Worm (Caenorhabditis elegans): ENCODE measurements around the gene rmd-2.

Gene rmd-2

DNA sequence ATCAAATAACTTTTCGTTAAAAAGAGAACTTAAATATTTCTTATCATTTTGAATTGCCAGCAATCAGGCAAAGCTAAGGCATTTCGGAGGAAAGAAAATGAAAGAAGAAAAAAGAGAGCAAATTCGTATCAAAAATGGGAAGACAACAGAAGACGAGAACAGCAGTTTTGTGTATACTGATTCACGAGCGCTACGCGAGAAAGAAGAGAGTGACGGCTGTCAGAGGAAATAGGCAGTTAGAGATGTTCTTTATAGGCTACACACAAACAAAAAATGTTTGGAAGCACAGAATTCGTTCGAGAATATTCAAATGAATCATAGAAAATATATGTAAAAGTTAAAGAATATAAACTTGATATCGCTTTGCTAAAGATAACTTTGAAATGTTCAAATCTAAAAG is 1.3 kb downstream of the rmd-2 start:
- no peak for TF ChIP-seq nhr-85 (tag)
- peak; percentile 39 for TF ChIP-seq lin-14 (GFP tag; optimal IDR thresholded peaks at IDR 0.05)
- peak; percentile 33 for TF ChIP-seq mep-1 (tag; optimal IDR thresholded peaks at IDR 0.05)
- no peak for TF ChIP-seq hpl-2 (GFP tag; optimal IDR thresholded peaks at IDR 0.05)
- TF ChIP-seq nhr-11 (tag; optimal IDR thresholded peaks at IDR 0.05), result peak; percentile 57
- peak; percentile 17 for TF ChIP-seq snu-23 (GFP tag; optimal IDR thresholded peaks at IDR 0.05)
- peak; percentile 32 for TF ChIP-seq elt-2 (tag; optimal IDR thresholded peaks at IDR 0.05)
- TF ChIP-seq ceh-82 (tag; optimal IDR thresholded peaks at IDR 0.05), result no peak
- TF ChIP-seq lsy-2 (tag; optimal IDR thresholded peaks at IDR 0.05), result peak in 1 of 2 experiments; percentile 7
- no peak for TF ChIP-seq ztf-11 (tag; optimal IDR thresholded peaks at IDR 0.05)
- no peak for TF ChIP-seq nhr-84 (tag; optimal IDR thresholded peaks at IDR 0.05)

DNA sequence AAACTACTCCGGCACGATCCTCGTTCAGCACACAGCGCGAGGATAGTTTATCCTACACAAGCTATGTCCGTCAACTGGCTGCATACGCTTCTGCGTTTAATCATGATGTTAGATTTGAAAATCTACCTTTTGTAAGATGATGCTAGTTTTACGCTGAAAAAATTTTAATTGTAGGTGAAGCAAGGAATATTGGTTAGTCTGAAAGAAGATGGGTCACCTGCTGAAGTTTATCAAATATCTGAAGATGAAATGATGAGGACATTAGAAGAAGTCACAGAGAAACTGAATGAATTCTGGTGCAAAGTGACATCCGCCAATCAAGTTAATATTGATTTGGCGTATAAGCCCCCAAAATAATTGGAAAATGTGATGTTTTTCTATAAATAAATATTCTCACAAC is 2.5 kb downstream of the rmd-2 start:
- TF ChIP-seq blmp-1 (tag; optimal IDR thresholded peaks at IDR 0.05) (no peak), lsy-2 (tag; optimal IDR thresholded peaks at IDR 0.05) (no peak), Y116A8C.19 (tag; optimal IDR thresholded peaks at IDR 0.05; ENCODE audit: borderline replicate concordance) (no peak), efl-1 (optimal IDR thresholded peaks at IDR 0.05) (no peak), efl-1 (GFP tag; optimal IDR thresholded peaks at IDR 0.05 in 1 of 2) (peak in 1 of 2 experiments; percentile 61), sox-4 (tag; optimal IDR thresholded peaks at IDR 0.05) (no peak), efl-3 (GFP tag; optimal IDR thresholded peaks at IDR 0.05) (no peak)

DNA sequence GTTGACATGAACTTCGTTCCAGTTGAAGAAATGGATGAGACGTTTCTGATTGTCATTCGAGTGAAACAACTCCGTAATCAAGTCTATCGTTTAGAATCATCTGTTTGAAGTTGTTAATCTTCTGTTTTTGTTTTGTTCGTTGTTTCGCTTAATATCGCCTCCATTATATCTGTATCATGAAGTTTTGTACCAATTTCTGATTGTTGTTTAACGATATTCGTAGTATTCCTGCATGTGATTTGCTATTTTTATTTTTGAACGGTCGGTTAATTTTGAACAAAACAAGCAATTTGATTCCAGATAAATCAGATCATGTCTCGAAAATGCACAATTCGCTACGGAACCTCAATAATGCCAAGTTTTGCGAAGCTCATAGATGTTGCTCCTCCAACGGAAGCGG is 3.5 kb downstream of the rmd-2 start, which contains the start of gene C27H6.9:
Gene C27H6.9, plus strand, starts transcription at position 301 of the 400 bp plus-strand sequence.
- TF ChIP-seq nhr-28 (tag; optimal IDR thresholded peaks at IDR 0.05) (no peak), alr-1 (tag; optimal IDR thresholded peaks at IDR 0.05; ENCODE audit: borderline replicate concordance) (no peak), Y116A8C.19 (tag; optimal IDR thresholded peaks at IDR 0.05; ENCODE audit: borderline replicate concordance) (no peak), efl-3 (GFP tag; optimal IDR thresholded peaks at IDR 0.05) (no peak), lin-39 (tag; optimal IDR thresholded peaks at IDR 0.05) (no peak), nhr-47 (tag; optimal IDR thresholded peaks at IDR 0.05) (no peak)

DNA sequence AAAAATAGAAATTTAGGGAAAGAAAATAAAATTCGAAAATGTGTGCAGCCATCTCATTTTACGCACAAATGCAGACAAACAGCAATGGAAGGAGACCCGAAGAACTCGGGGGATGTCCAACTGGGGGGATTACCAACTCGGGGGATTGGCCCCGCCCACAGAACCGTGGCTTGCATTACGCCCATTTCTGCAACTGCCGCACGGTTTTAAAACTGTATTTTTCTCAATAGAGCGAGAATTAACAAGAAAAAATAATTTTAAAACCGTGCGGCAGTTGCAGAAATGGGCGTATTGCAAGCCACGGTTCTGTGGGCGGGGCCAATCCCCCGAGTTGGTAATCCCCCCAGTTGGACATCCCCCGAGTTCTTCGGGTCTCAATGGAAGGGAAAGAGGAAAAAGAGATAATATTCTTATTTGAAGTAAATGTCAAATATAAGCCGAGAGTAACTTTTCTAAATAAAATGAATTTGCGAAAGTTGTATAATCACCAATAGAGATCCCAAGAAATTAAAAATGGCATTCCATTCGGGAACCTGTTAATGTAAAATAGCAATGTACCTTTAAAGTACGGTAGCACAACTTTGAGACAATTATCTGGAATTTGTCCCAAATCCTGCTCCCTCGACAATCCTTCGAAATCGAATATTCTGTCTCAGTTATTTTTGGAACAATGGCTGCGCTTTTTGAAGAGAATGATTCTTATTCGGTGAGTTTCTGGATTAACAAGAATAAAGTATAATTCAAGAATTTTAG is 5.2 kb downstream of the rmd-2 start, which contains the start of the genes ruvb-1 and tofu-1:
Gene ruvb-1, minus strand, starts transcription at position 72 of the 753 bp plus-strand sequence.
Gene tofu-1, plus strand, starts transcription at position 417 of the 753 bp plus-strand sequence.
- TF ChIP-seq elt-2 (tag; optimal IDR thresholded peaks at IDR 0.05), result peak; percentile 32
- TF ChIP-seq lin-35 (GFP tag; optimal IDR thresholded peaks at IDR 0.05), result peak; percentile 40 to 70
- peak; percentile 24 for TF ChIP-seq dsc-1 (tag; optimal IDR thresholded peaks at IDR 0.05)
- peak; percentile 78 for TF ChIP-seq grh-1 (GFP tag; IDR thresholded peaks at IDR 0.05)
- peak; percentile 81 for TF ChIP-seq nhr-71 (tag; optimal IDR thresholded peaks at IDR 0.05)
- TF ChIP-seq tbx-2 (tag; optimal IDR thresholded peaks at IDR 0.05), result peak; percentile 72
- TF ChIP-seq nhr-19 (GFP tag; conservative IDR thresholded peaks at IDR 0.05), result peak; percentile 81
- TF ChIP-seq ceh-8 (GFP tag; optimal IDR thresholded peaks at IDR 0.05), result peak; percentile 13
- peak; percentile 64 for TF ChIP-seq unc-86 (tag; optimal IDR thresholded peaks at IDR 0.05)
- TF ChIP-seq snu-23 (GFP tag; optimal IDR thresholded peaks at IDR 0.05), result peak; percentile 82
- TF ChIP-seq dpl-1 (GFP tag; optimal IDR thresholded peaks at IDR 0.05), result peak; percentile 5 to 65 (median 49)
- peak; percentile 46 to 60 for TF ChIP-seq lsy-2 (tag; optimal IDR thresholded peaks at IDR 0.05)
- TF ChIP-seq lir-3 (tag; optimal IDR thresholded peaks at IDR 0.05; ENCODE audit: poor library complexity), result peak; percentile 64
- peak; percentile 84 for TF ChIP-seq F16B12.6 (tag; optimal IDR thresholded peaks at IDR 0.05)
- peak; percentile 59 for TF ChIP-seq mep-1 (tag; optimal IDR thresholded peaks at IDR 0.05)
- TF ChIP-seq nhr-85 (tag), result peak; percentile 79
- TF ChIP-seq nhr-20 (tag; optimal IDR thresholded peaks at IDR 0.05), result peak; percentile 79
- TF ChIP-seq nhr-90 (tag; optimal IDR thresholded peaks at IDR 0.05; ENCODE audit: poor library complexity), result peak; percentile 87
- TF ChIP-seq nhr-47 (tag; optimal IDR thresholded peaks at IDR 0.05), result peak; percentile 84
- peak; percentile 45 for TF ChIP-seq C16A3.4 (tag; optimal IDR thresholded peaks at IDR 0.05)
- TF ChIP-seq rnt-1 (tag; optimal IDR thresholded peaks at IDR 0.05), result peak; percentile 43
- TF ChIP-seq ztf-11 (tag; optimal IDR thresholded peaks at IDR 0.05), result peak in 1 of 2 experiments; percentile 64
- peak; percentile 24 for TF ChIP-seq nhr-77 (tag; optimal IDR thresholded peaks at IDR 0.05)
- peak; percentile 48 for TF ChIP-seq isw-1 (GFP tag; IDR thresholded peaks at IDR 0.05)
- TF ChIP-seq ceh-88 (GFP tag; IDR thresholded peaks at IDR 0.05), result peak; percentile 55
- peak; percentile 75 for TF ChIP-seq xbp-1 (tag; optimal IDR thresholded peaks at IDR 0.05)
- peak; percentile 30 to 60 for TF ChIP-seq efl-1 (optimal IDR thresholded peaks at IDR 0.05)
- peak; percentile 49 to 96 for TF ChIP-seq efl-1 (GFP tag; optimal IDR thresholded peaks at IDR 0.05 in 1 of 2)
- peak; percentile 14 for TF ChIP-seq pax-3 (tag; optimal IDR thresholded peaks at IDR 0.05)
- peak; percentile 52 for TF ChIP-seq mab-9 (GFP tag; IDR thresholded peaks at IDR 0.05)
- TF ChIP-seq blmp-1 (tag; optimal IDR thresholded peaks at IDR 0.05), result peak; percentile 14
- peak; percentile 3 for TF ChIP-seq skn-1 (tag; optimal IDR thresholded peaks at IDR 0.05)
